Worm (Caenorhabditis elegans) whole organism, mixed stage, embryonic: ENCODE results near the gene cft-1.

Experiments
- blmp-1 ChIP-seq: fragments of 150-350 bp; optimal IDR thresholded peaks from 2 replicates; lab custom pipeline; 2014; ENCODE audit warnings: missing biosample characterization, missing genetic modification characterization
- hlh-1 ChIP-seq: fragments of 150-350 bp; optimal IDR thresholded peaks from 2 replicates; lab custom pipeline; 2014; ENCODE audit warnings: missing biosample characterization, missing genetic modification reagents, missing genetic modification characterization
- mab-5 ChIP-seq: fragments of 150-350 bp; optimal IDR thresholded peaks from 2 replicates; lab custom pipeline; 2014; ENCODE audit warnings: missing biosample characterization, missing genetic modification characterization
- nhr-76 ChIP-seq: sonication (generic microtip); optimal IDR thresholded peaks from 2 replicates; lab custom pipeline; 2017; ENCODE audit warnings: missing biosample characterization, missing genetic modification characterization
- snpc-4 ChIP-seq: fragments of 150-350 bp; optimal IDR thresholded peaks from 2 replicates; lab custom pipeline; 2014; ENCODE audit warnings: missing biosample characterization, missing genetic modification characterization

DNA sequence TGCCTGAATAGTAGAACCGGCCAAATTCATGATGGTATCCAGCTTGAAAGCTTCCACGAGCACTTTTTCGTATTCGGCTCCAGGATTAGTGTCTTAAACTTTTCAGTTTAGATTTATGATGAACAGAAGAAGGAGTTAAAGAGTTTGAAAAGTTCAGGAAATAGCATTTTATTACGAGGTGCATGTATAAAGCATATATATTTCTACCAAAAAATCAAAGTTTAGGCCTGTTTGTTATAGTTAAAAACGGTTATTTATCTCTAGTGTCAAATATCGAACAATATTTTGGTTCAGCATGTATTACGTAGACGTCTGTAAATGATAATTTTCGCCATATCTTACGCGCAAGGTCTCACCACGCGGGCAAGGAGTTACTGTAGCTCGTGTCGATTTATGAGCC is 42.7 kb downstream of the cft-1 start, which contains the start of gene klc-2:
- TF ChIP-seq blmp-1 (tag; lab: Kevin White, UChicago), result no peak
- TF ChIP-seq snpc-4, result no peak
- no peak for TF ChIP-seq nhr-76 (tag; lab: Kevin White, UChicago)
- no peak for TF ChIP-seq mab-5
- no peak for TF ChIP-seq hlh-1 (tag; lab: Kevin White, UChicago)
